Worm (Caenorhabditis elegans) whole organism, late embryonic: ENCODE measurements around the gene mdl-1.
A peak's percentile ranks its signal among the peaks of the same experiment; 100 is the strongest.

Experiments used
- C08G9.2 ChIP-seq: sonication (generic microtip); optimal IDR thresholded peaks from 2 replicates; lab custom pipeline; 2016; ENCODE audit warnings: mild to moderate bottlenecking, missing genetic modification characterization, moderate library complexity, missing compliant biosample characterization
- K02D7.2 ChIP-seq: sonication (generic microtip); optimal IDR thresholded peaks from 2 replicates; lab custom pipeline; 2017; ENCODE audit warnings: mild to moderate bottlenecking, missing genetic modification characterization, missing compliant biosample characterization
- T23F11.4 ChIP-seq: fragments of 200-800 bp; sonication (Bioruptor generic); optimal IDR thresholded peaks from 2 replicates; lab custom pipeline; 2018; ENCODE audit warnings: mild to moderate bottlenecking, missing genetic modification characterization, missing compliant biosample characterization
- Y22D7AL.16 ChIP-seq: sonication (generic microtip); optimal IDR thresholded peaks from 2 replicates; lab custom pipeline; 2016; ENCODE audit warnings: missing genetic modification characterization, missing compliant biosample characterization
- ahr-1 ChIP-seq: sonication (generic microtip); optimal IDR thresholded peaks from 2 replicates; lab custom pipeline; 2016; ENCODE audit warnings: missing genetic modification characterization, missing compliant biosample characterization
- ceh-14 ChIP-seq: sonication (generic microtip); optimal IDR thresholded peaks from 2 replicates; lab custom pipeline; 2016; ENCODE audit warnings: missing genotype, missing genetic modification characterization, missing compliant biosample characterization
- ceh-22 ChIP-seq: sonication (generic microtip); optimal IDR thresholded peaks from 2 replicates; lab custom pipeline; 2017; ENCODE audit warnings: missing biosample characterization, missing genetic modification characterization
- ceh-31 ChIP-seq: sonication (generic microtip); optimal IDR thresholded peaks from 2 replicates; lab custom pipeline; 2016; ENCODE audit warnings: missing genetic modification characterization, missing compliant biosample characterization
- ceh-34 ChIP-seq: sonication (generic microtip); optimal IDR thresholded peaks from 2 replicates; lab custom pipeline; 2016; ENCODE audit warnings: mild to moderate bottlenecking, missing genetic modification characterization, missing compliant biosample characterization
- ceh-48 ChIP-seq: sonication (generic microtip); optimal IDR thresholded peaks from 2 replicates; lab custom pipeline; 2016; ENCODE audit warnings: missing genetic modification characterization, inconsistent platforms, missing compliant biosample characterization
- ceh-9 ChIP-seq: sonication (generic microtip); optimal IDR thresholded peaks from 2 replicates; lab custom pipeline; 2016; ENCODE audit warnings: mild to moderate bottlenecking, missing genetic modification characterization, inconsistent platforms, missing compliant biosample characterization
- che-1 ChIP-seq: sonication (generic microtip); optimal IDR thresholded peaks from 2 replicates; lab custom pipeline; 2016; ENCODE audit warnings: mild to moderate bottlenecking, missing genetic modification characterization, missing compliant biosample characterization
- dmd-4 ChIP-seq: sonication (generic microtip); optimal IDR thresholded peaks from 2 replicates; lab custom pipeline; 2016; ENCODE audit warnings: borderline replicate concordance, missing genetic modification characterization, missing compliant biosample characterization
- dve-1 ChIP-seq: sonication (generic microtip); optimal IDR thresholded peaks from 2 replicates; lab custom pipeline; 2017; ENCODE audit warnings: antibody characterized with exemption, mild to moderate bottlenecking, missing genetic modification characterization, missing compliant biosample characterization
- elt-2 ChIP-seq: sonication (generic microtip); optimal IDR thresholded peaks from 2 replicates; lab custom pipeline; 2016; ENCODE audit warnings: missing genetic modification reagents, missing genetic modification characterization, missing compliant biosample characterization
- fkh-10 ChIP-seq: fragments of 150-350 bp; optimal IDR thresholded peaks from 2 replicates; lab custom pipeline; 2014; ENCODE audit warnings: missing biosample characterization, missing genetic modification reagents, missing genetic modification characterization
- fkh-6 ChIP-seq: sonication (generic microtip); optimal IDR thresholded peaks from 2 replicates; lab custom pipeline; 2016; ENCODE audit warnings: missing genetic modification characterization, missing compliant biosample characterization
- hlh-13 ChIP-seq: fragments of 200-800 bp; sonication (Bioruptor generic); optimal IDR thresholded peaks from 2 replicates; lab custom pipeline; 2018; ENCODE audit warnings: mild to moderate bottlenecking, missing genetic modification characterization, missing compliant biosample characterization
- hlh-30 ChIP-seq: sonication (generic microtip); optimal IDR thresholded peaks from 2 replicates; lab custom pipeline; 2017; ENCODE audit warnings: antibody characterized with exemption, missing genetic modification characterization, missing compliant biosample characterization; ENCODE audit not compliant: insufficient read depth
- hlh-8 ChIP-seq: sonication (generic microtip); optimal IDR thresholded peaks from 2 replicates; lab custom pipeline; 2016; ENCODE audit warnings: missing genotype, missing genetic modification characterization, missing compliant biosample characterization
- madf-2 ChIP-seq: sonication (generic microtip); optimal IDR thresholded peaks from 2 replicates; lab custom pipeline; 2017; ENCODE audit warnings: missing genetic modification characterization, missing compliant biosample characterization
- nfya-1 ChIP-seq: sonication (generic microtip); optimal IDR thresholded peaks from 2 replicates; lab custom pipeline; 2017; ENCODE audit warnings: missing genetic modification characterization, mild to moderate bottlenecking, missing compliant biosample characterization, antibody characterized with exemption, moderate library complexity
- nhr-232 ChIP-seq: sonication (generic microtip); optimal IDR thresholded peaks from 2 replicates; lab custom pipeline; 2016; ENCODE audit warnings: missing genetic modification characterization, missing compliant biosample characterization
- odd-2 ChIP-seq: sonication (generic microtip); optimal IDR thresholded peaks from 2 replicates; lab custom pipeline; 2017; ENCODE audit warnings: antibody characterized with exemption, mild to moderate bottlenecking, missing genetic modification characterization, missing compliant biosample characterization
- pag-3 ChIP-seq: sonication (generic microtip); optimal IDR thresholded peaks from 2 replicates; lab custom pipeline; 2016; ENCODE audit warnings: missing compliant biosample characterization, missing genetic modification characterization, borderline replicate concordance
- pat-9 ChIP-seq: fragments of 200-800 bp; sonication (Bioruptor generic); optimal IDR thresholded peaks from 2 replicates; lab custom pipeline; 2018; ENCODE audit warnings: mild to moderate bottlenecking, missing genetic modification characterization, moderate library complexity, missing compliant biosample characterization
- pax-1 ChIP-seq: fragments of 150-350 bp; optimal IDR thresholded peaks from 2 replicates; lab custom pipeline; 2014; ENCODE audit warnings: missing biosample characterization, missing genetic modification characterization
- ref-2 ChIP-seq: sonication (generic microtip); optimal IDR thresholded peaks from 2 replicates; lab custom pipeline; 2016; ENCODE audit warnings: missing genetic modification characterization, missing compliant biosample characterization
- sdc-2 ChIP-seq: sonication (generic microtip); optimal IDR thresholded peaks from 2 replicates; lab custom pipeline; 2016; ENCODE audit warnings: missing genotype, missing genetic modification characterization, missing compliant biosample characterization
- unc-3 ChIP-seq, 2 experiments: fragments of 200-800 bp in 1 of 2; sonication (Bioruptor generic) in 1 of 2; sonication (generic microtip) in 1 of 2; conservative IDR thresholded peaks in 1 of 2; optimal IDR thresholded peaks in 1 of 2; 2 replicates each; pipeline versions ENCODE4 v1.3.6 to Lab custom; 2016 to 2022; ENCODE audit warnings: missing compliant biosample characterization in 2 of 2, missing genetic modification characterization in 2 of 2, missing genetic modification reagents in 1 of 2
- unc-42 ChIP-seq: sonication (generic microtip); optimal IDR thresholded peaks from 2 replicates; lab custom pipeline; 2016; ENCODE audit warnings: missing genotype, missing genetic modification characterization, missing compliant biosample characterization
- zip-5 ChIP-seq: sonication (generic microtip); optimal IDR thresholded peaks from 2 replicates; lab custom pipeline; 2016; ENCODE audit warnings: missing genetic modification characterization, missing compliant biosample characterization
- ztf-16 ChIP-seq: sonication (generic microtip); optimal IDR thresholded peaks from 2 replicates; lab custom pipeline; 2017; ENCODE audit warnings: missing genetic modification characterization, missing compliant biosample characterization

Gene mdl-1

DNA sequence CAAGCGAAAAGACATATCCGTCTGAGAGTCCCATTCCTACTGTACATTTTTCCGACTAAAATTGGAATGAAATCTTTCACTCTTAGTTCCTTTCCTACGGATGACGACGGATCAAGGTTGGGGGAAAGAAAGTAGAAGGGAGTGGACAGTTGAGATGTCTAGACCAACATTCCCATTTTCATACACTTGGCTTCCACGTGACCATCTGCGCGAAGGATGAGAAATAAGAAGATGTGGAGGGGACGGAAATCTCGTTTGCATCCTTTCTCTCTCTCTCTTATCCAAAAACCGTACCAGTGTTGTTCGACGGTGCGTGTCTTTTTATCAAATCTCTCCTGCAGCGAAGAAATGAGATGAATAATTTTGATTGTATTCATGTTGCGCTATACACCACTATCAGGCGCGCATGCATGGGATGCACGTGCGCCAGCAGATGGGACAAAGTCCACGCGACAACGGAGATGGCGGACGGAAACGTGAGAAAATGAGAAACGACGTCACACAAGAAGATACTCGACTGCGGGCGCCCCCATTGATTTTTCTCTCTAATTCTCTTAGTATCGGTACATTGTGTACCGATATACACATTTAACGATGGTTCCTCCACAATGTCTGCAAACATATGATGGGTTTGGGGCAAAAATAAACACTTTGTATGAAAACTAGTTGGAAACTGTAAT is 4.7 kb upstream of the mdl-1 start (continued):
- TF ChIP-seq ceh-31 (tag; lab: Kevin White, UChicago) (peak; percentile 70), fkh-10 (no peak), elt-2 (tag; lab: Kevin White, UChicago) (peak; percentile 80), zip-5 (no peak), Y22D7AL.16 (tag; lab: Kevin White, UChicago) (no peak), T23F11.4 (GFP tag; lab: Kevin White, UChicago) (peak; percentile 41), unc-3 (GFP tag; conservative IDR thresholded peaks at IDR 0.05; lab: Robert Waterston, UW) (no peak), unc-3 (tag; optimal IDR thresholded peaks at IDR 0.05; lab: Kevin White, UChicago) (no peak), fkh-6 (tag; lab: Kevin White, UChicago) (no peak), hlh-13 (GFP tag; lab: Kevin White, UChicago) (no peak), pax-1 (tag; lab: Kevin White, UChicago) (no peak), unc-42 (peak; percentile 69), madf-2 (tag; lab: Kevin White, UChicago) (no peak), dve-1 (peak; percentile 41)

DNA sequence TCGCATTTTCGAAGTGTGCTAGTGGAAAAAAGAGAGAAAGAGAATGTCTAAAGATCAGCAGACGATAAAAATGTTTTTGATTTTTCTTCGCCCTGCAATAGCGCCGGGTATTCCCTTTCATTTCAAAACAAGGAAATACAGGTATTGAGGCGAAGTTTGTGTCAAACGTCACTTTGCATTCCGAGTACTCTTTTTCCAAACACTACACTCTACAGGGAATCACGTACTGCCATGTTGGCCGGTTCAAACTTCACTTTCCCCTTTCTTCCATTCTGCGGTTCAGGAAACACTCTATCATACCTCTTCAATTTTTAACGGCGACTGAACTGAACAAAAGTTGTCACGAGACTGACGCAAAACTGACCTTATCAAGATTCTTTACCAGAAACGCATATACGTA is 3.6 kb upstream of the mdl-1 start:
- TF ChIP-seq hlh-8 (tag; lab: Kevin White, UChicago) (no peak), pag-3 (tag; lab: Kevin White, UChicago) (no peak), nhr-232 (tag; lab: Kevin White, UChicago) (no peak), dmd-4 (no peak), ahr-1 (no peak), ceh-9 (tag; lab: Kevin White, UChicago) (no peak), sdc-2 (no peak), pax-1 (tag; lab: Kevin White, UChicago) (no peak), K02D7.2 (tag; lab: Kevin White, UChicago) (no peak), ceh-34 (tag; lab: Kevin White, UChicago) (no peak), ceh-48 (tag; lab: Kevin White, UChicago) (no peak), pat-9 (no peak), ztf-16 (no peak), odd-2 (tag; lab: Kevin White, UChicago) (no peak), nfya-1 (tag; lab: Kevin White, UChicago) (no peak), ceh-22 (tag; lab: Kevin White, UChicago) (no peak)

DNA sequence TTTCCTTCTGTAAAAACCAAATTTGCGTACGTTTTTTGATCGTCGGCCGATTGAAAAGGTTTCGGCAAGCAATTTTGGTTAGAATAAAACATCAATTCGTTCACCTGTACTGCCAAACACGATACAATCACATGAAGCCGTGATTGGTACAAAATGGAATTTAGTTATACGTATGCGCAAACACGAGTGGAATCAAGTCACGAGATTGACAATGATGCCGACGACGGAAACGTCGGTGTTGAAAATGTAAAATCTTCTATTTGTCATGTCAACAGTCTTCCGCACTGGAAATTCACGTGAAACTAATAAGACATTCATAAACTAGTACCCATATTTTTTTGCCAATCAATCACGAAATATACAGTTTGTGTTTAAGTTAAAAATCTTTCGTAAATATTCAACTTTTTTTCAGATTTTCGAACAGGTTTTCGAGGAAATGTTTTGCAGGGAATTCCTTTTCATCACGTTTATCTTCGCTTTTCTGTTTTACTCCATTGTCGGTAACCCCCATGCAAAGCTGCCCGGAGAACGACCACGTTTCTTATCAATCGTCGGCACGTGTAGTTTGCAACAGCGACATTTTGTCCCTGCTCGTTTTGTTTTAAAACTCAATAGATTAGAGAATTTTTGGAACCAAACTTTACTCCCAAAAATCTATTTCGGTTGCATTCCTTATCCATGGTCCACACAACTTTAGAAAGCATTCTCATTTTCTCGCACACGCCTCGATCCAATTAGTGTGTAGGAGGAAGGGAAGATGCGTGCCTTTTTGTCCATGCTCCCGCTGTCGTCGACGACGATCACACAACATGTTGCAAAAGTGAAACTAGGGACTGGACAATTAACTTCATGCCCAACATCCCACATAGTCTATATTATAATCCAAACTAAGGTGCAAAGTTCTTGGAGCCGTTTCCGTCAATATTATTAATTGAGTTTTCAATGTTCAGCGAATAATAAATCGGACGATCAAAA is 2.8 kb upstream of the mdl-1 start:
- no peak for TF ChIP-seq che-1 (tag; lab: Kevin White, UChicago)
- no peak for TF ChIP-seq ceh-14 (tag; lab: Kevin White, UChicago)
- TF ChIP-seq C08G9.2 (tag; lab: Kevin White, UChicago) = no peak
- peak; percentile 74 for TF ChIP-seq unc-42
- no peak for TF ChIP-seq ref-2
- peak; percentile 6 for TF ChIP-seq hlh-30 (tag; lab: Kevin White, UChicago)
- no peak for TF ChIP-seq sdc-2
